Fruit fly (Drosophila melanogaster) ovary, adult (tissue): ENCODE results near the gene CG11585.

ENCODE experiments used
- CG17801 ChIP-seq: fragments of 200-800 bp; optimal IDR thresholded peaks from 2 replicates; lab custom pipeline; 2019; ENCODE audit warnings: missing biosample characterization, mild to moderate bottlenecking, missing genetic modification characterization, moderate library complexity; ENCODE audit not compliant: partially characterized antibody

The CG11585 gene

dm6 chrX:14225665-14226064, 36.3 kb downstream of the CG11585 start, which contains the start of gene CG11674:
Gene CG11674 (minus strand): TSS chrX:14225879.
- no peak for TF ChIP-seq CG17801 (GFP tag; lab: Kevin White, UChicago)

- TF ChIP-seq CG17801 (GFP tag; lab: Kevin White, UChicago): no peak
Measured at dm6 chrX:14226093-14226492, 36.8 kb downstream of the CG11585 start, which contains the start of gene mRpL38. Gene mRpL38 (plus strand): TSS chrX:14226289.

- no peak for TF ChIP-seq CG17801 (GFP tag; lab: Kevin White, UChicago)
Measured at dm6 chrX:14227043-14227442, 37.7 kb downstream of the CG11585 start.

dm6 chrX:14233843-14234337, 44.6 kb downstream of the CG11585 start, which contains the start of gene CG42271:
Gene CG42271 (minus strand): TSS chrX:14234066.
- TF ChIP-seq CG17801 (GFP tag; lab: Kevin White, UChicago): peak; percentile 59

- no peak for TF ChIP-seq CG17801 (GFP tag; lab: Kevin White, UChicago)
Measured at dm6 chrX:14234468-14234867, 45.2 kb downstream of the CG11585 start.

dm6 chrX:14237873-14238394, 48.6 kb downstream of the CG11585 start, which contains the start of the genes Fbxl4 and Dus2:
Gene Fbxl4 (minus strand): TSS chrX:14237923.
Gene Dus2 (plus strand): TSS chrX:14237988.
- peak; percentile 92 for TF ChIP-seq CG17801 (GFP tag; lab: Kevin White, UChicago)
